Fruit fly (Drosophila melanogaster): ENCODE measurements around the gene Pcyt1.

dm6 chr3L:1568225-1569161 lies 22.6 kb downstream of the Pcyt1 start, which contains the start of gene CG7879:
- TF ChIP-seq CG8632 (GFP tag; optimal IDR thresholded peaks at IDR 0.05) (no peak), Blimp-1 (GFP tag; optimal IDR thresholded peaks at IDR 0.05) (no peak), Hr39 (GFP tag; optimal IDR thresholded peaks at IDR 0.05) (no peak), OdsH (GFP tag; optimal IDR thresholded peaks at IDR 0.05) (peak; percentile 48), eg (GFP tag; IDR thresholded peaks at IDR 0.05) (0 out of 3 replicates have a peak, but pooled peaks have one; percentile 25), CG6792 (GFP tag; optimal IDR thresholded peaks at IDR 0.05) (no peak), esn (GFP tag; optimal IDR thresholded peaks at IDR 0.05) (peak; percentile 43)

All from whole organism, prepupa.